Worm (Caenorhabditis elegans) whole organism, L3 larva: ENCODE measurements around the gene aakg-5.

Source experiments
- R02D3.7 ChIP-seq: fragments of 150-350 bp; optimal IDR thresholded peaks from 2 replicates; lab custom pipeline; 2014; ENCODE audit warnings: missing biosample characterization, missing genetic modification characterization
- ZK546.5 ChIP-seq: sonication (generic microtip); optimal IDR thresholded peaks from 2 replicates; lab custom pipeline; 2017; ENCODE audit warnings: missing biosample characterization, missing genetic modification characterization
- aly-2 ChIP-seq: fragments of 150-350 bp; optimal IDR thresholded peaks from 2 replicates; lab custom pipeline; 2014; ENCODE audit warnings: missing biosample characterization, missing genetic modification characterization
- ama-1 ChIP-seq: fragments of 150-350 bp; optimal IDR thresholded peaks from 2 replicates; lab custom pipeline; 2018
- ceh-16 ChIP-seq: sonication (generic microtip); optimal IDR thresholded peaks from 2 replicates; lab custom pipeline; 2017; ENCODE audit warnings: missing biosample characterization, missing genetic modification characterization
- ceh-28 ChIP-seq: fragments of 150-350 bp; optimal IDR thresholded peaks from 2 replicates; lab custom pipeline; 2014; ENCODE audit warnings: missing biosample characterization, missing genetic modification reagents, missing genetic modification characterization
- ceh-82 ChIP-seq: fragments of 150-350 bp; optimal IDR thresholded peaks from 2 replicates; lab custom pipeline; 2014; ENCODE audit warnings: missing biosample characterization, missing genetic modification characterization
- daf-12 ChIP-seq: fragments of 150-350 bp; optimal IDR thresholded peaks from 2 replicates; lab custom pipeline; 2014; ENCODE audit warnings: missing biosample characterization, missing genetic modification reagents, missing genetic modification characterization
- egl-27 ChIP-seq: sonication (generic microtip); optimal IDR thresholded peaks from 4 replicates; lab custom pipeline; 2017; ENCODE audit warnings: missing biosample characterization, missing genetic modification reagents, missing genetic modification characterization
- egl-5 ChIP-seq: fragments of 150-350 bp; optimal IDR thresholded peaks from 2 replicates; lab custom pipeline; 2017; ENCODE audit warnings: missing biosample characterization, missing genetic modification reagents, missing genetic modification characterization, inconsistent platforms
- elt-1 ChIP-seq: fragments of 150-350 bp; optimal IDR thresholded peaks from 2 replicates; lab custom pipeline; 2014; ENCODE audit warnings: missing biosample characterization, missing genetic modification characterization
- elt-2 ChIP-seq: sonication (generic microtip); optimal IDR thresholded peaks from 2 replicates; lab custom pipeline; 2016; ENCODE audit warnings: missing genetic modification reagents, mild to moderate bottlenecking, missing genetic modification characterization, missing compliant biosample characterization
- elt-3 ChIP-seq, 3 experiments: fragments of 150-350 bp in 1 of 3; sonication (generic microtip) in 2 of 3; optimal IDR thresholded peaks; 2 replicates in 2 of 3; 4 replicates in 1 of 3; lab custom pipeline; 2014 to 2017; ENCODE audit warnings: missing biosample characterization in 3 of 3, missing genetic modification characterization in 3 of 3
- eor-1 ChIP-seq, 2 experiments: fragments of 150-350 bp; optimal IDR thresholded peaks; 2 replicates each; lab custom pipeline; 2014 to 2018; ENCODE audit warnings: missing biosample characterization in 2 of 2, missing genetic modification characterization in 2 of 2
- fkh-10 ChIP-seq: sonication (generic microtip); optimal IDR thresholded peaks from 2 replicates; lab custom pipeline; 2017; ENCODE audit warnings: missing biosample characterization, missing genetic modification reagents, missing genetic modification characterization
- fkh-2 ChIP-seq: fragments of 150-350 bp; optimal IDR thresholded peaks from 2 replicates; lab custom pipeline; 2014; ENCODE audit warnings: missing biosample characterization, missing genetic modification reagents, missing genetic modification characterization
- fos-1 ChIP-seq: fragments of 150-350 bp; optimal IDR thresholded peaks from 2 replicates; lab custom pipeline; 2014; ENCODE audit warnings: missing biosample characterization, missing genetic modification characterization
- hmg-11 ChIP-seq: sonication (generic microtip); optimal IDR thresholded peaks from 2 replicates; lab custom pipeline; 2016; ENCODE audit warnings: missing genetic modification characterization, missing compliant biosample characterization
- jun-1 ChIP-seq: fragments of 150-350 bp; optimal IDR thresholded peaks from 2 replicates; lab custom pipeline; 2014; ENCODE audit warnings: missing biosample characterization, missing genetic modification reagents, missing genetic modification characterization
- lin-15B ChIP-seq: fragments of 150-350 bp; optimal IDR thresholded peaks from 2 replicates; lab custom pipeline; 2014; ENCODE audit warnings: missing biosample characterization, missing genetic modification characterization
- lin-39 ChIP-seq: fragments of 150-350 bp; optimal IDR thresholded peaks from 2 replicates; lab custom pipeline; 2018; ENCODE audit warnings: missing biosample characterization, missing genetic modification reagents, missing genetic modification characterization
- lsy-12 ChIP-seq: sonication (generic microtip); optimal IDR thresholded peaks from 2 replicates; lab custom pipeline; 2016; ENCODE audit warnings: mild to moderate bottlenecking, missing genetic modification characterization, missing compliant biosample characterization
- mdl-1 ChIP-seq: fragments of 150-350 bp; optimal IDR thresholded peaks from 2 replicates; lab custom pipeline; 2014; ENCODE audit warnings: missing biosample characterization, missing genetic modification characterization
- mml-1 ChIP-seq: fragments of 150-350 bp; sonication (generic microtip); optimal IDR thresholded peaks from 3 replicates; lab custom pipeline; 2014; ENCODE audit warnings: missing biosample characterization, missing genetic modification characterization
- nfya-1 ChIP-seq: sonication (generic microtip); optimal IDR thresholded peaks from 2 replicates; lab custom pipeline; 2017; ENCODE audit warnings: missing genetic modification characterization, mild to moderate bottlenecking, missing compliant biosample characterization, antibody characterized with exemption, moderate library complexity; ENCODE audit not compliant: insufficient read depth
- nhr-11 ChIP-seq: fragments of 150-350 bp; optimal IDR thresholded peaks from 2 replicates; lab custom pipeline; 2014; ENCODE audit warnings: missing biosample characterization, missing genetic modification characterization
- nhr-12 ChIP-seq: fragments of 150-350 bp; optimal IDR thresholded peaks from 2 replicates; lab custom pipeline; 2014; ENCODE audit warnings: missing biosample characterization, missing genetic modification characterization
- nhr-23 ChIP-seq: fragments of 150-350 bp; optimal IDR thresholded peaks from 2 replicates; lab custom pipeline; 2014; ENCODE audit warnings: missing biosample characterization, missing genetic modification reagents, missing genetic modification characterization
- nhr-237 ChIP-seq: fragments of 150-350 bp; optimal IDR thresholded peaks from 2 replicates; lab custom pipeline; 2014; ENCODE audit warnings: missing biosample characterization, missing genetic modification characterization
- nhr-25 ChIP-seq: sonication (generic microtip); optimal IDR thresholded peaks from 2 replicates; lab custom pipeline; 2017; ENCODE audit warnings: missing biosample characterization, missing genetic modification characterization
- nhr-28 ChIP-seq: fragments of 150-350 bp; optimal IDR thresholded peaks from 2 replicates; lab custom pipeline; 2014; ENCODE audit warnings: missing biosample characterization, missing genetic modification characterization
- nhr-43 ChIP-seq: sonication (generic microtip); optimal IDR thresholded peaks from 2 replicates; lab custom pipeline; 2016; ENCODE audit warnings: mild to moderate bottlenecking, missing genetic modification characterization, missing compliant biosample characterization; ENCODE audit not compliant: poor library complexity, severe bottlenecking
- nhr-67 ChIP-seq: fragments of 150-350 bp; optimal IDR thresholded peaks from 2 replicates; lab custom pipeline; 2014; ENCODE audit warnings: missing biosample characterization, missing genetic modification characterization
- nhr-76 ChIP-seq: fragments of 150-350 bp; sonication (generic microtip); optimal IDR thresholded peaks from 5 replicates; lab custom pipeline; 2014; ENCODE audit warnings: missing biosample characterization, missing genetic modification characterization
- nhr-77 ChIP-seq: fragments of 150-350 bp; optimal IDR thresholded peaks from 2 replicates; lab custom pipeline; 2014; ENCODE audit warnings: missing biosample characterization, missing genetic modification characterization
- pha-4 ChIP-seq: fragments of 150-350 bp; optimal IDR thresholded peaks from 2 replicates; lab custom pipeline; 2014; ENCODE audit warnings: missing biosample characterization, missing genetic modification reagents, missing genetic modification characterization
- pqm-1 ChIP-seq: fragments of 150-350 bp; optimal IDR thresholded peaks from 2 replicates; lab custom pipeline; 2017; ENCODE audit warnings: missing biosample characterization, missing genetic modification characterization, inconsistent platforms
- sea-2 ChIP-seq: fragments of 150-350 bp; sonication (generic microtip); optimal IDR thresholded peaks from 4 replicates; lab custom pipeline; 2014; ENCODE audit warnings: missing biosample characterization, missing genetic modification reagents, missing genetic modification characterization
- skn-1 ChIP-seq: fragments of 150-350 bp; optimal IDR thresholded peaks from 2 replicates; lab custom pipeline; 2014; ENCODE audit warnings: missing biosample characterization, missing genetic modification characterization
- snpc-4 ChIP-seq: fragments of 150-350 bp; optimal IDR thresholded peaks from 2 replicates; lab custom pipeline; 2014; ENCODE audit warnings: missing biosample characterization, missing genetic modification characterization
- tbx-2 ChIP-seq: sonication (generic microtip); optimal IDR thresholded peaks from 2 replicates; lab custom pipeline; 2016; ENCODE audit warnings: mild to moderate bottlenecking, missing genetic modification characterization, missing compliant biosample characterization
- unc-39 ChIP-seq: sonication (generic microtip); optimal IDR thresholded peaks from 4 replicates; lab custom pipeline; 2017; ENCODE audit warnings: missing biosample characterization, missing genetic modification characterization
- unc-62 ChIP-seq: fragments of 150-350 bp; sonication (generic microtip); optimal IDR thresholded peaks from 4 replicates; lab custom pipeline; 2014; ENCODE audit warnings: missing biosample characterization, missing genetic modification reagents, missing genetic modification characterization
- zag-1 ChIP-seq: fragments of 150-350 bp; optimal IDR thresholded peaks from 2 replicates; lab custom pipeline; 2014; ENCODE audit warnings: missing biosample characterization, missing genetic modification characterization
- ztf-11 ChIP-seq: fragments of 150-350 bp; optimal IDR thresholded peaks from 2 replicates; lab custom pipeline; 2014; ENCODE audit warnings: missing biosample characterization, missing genetic modification characterization
- ztf-4 ChIP-seq: fragments of 150-350 bp; optimal IDR thresholded peaks from 2 replicates; lab custom pipeline; 2014; ENCODE audit warnings: missing biosample characterization, missing genetic modification characterization

Gene aakg-5

DNA sequence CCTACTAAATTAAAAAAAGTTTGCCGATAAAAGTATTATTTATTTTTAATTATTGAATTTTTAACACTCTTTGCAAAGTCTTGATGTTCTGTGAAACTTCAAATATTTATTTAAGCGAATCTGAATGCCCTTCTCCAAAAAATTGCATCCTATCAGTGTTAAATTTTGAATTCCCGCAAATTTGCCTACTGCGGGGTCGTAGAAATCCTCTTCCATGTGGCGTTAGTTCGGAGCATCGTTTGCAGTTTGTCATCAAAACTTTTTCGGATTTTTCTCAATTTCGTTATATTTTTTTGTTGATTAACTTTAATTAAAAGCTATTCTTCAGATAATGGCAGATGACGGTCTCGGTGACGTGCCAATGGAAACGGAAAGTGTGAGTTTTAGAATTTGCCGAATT lies 34.5 kb downstream of the aakg-5 start, which contains the start of gene ufd-3 (continued):
- TF ChIP-seq ama-1 (lab: Kevin White, UChicago) = peak; percentile 33
- TF ChIP-seq nhr-67 = no peak
- peak; percentile 29 for TF ChIP-seq elt-2 (tag; lab: Kevin White, UChicago)
- no peak for TF ChIP-seq nhr-28 (tag; lab: Kevin White, UChicago)
- TF ChIP-seq fkh-10 (GFP tag; lab: Kevin White, UChicago) = no peak
- TF ChIP-seq ceh-16 = no peak
- peak; percentile 42 for TF ChIP-seq pqm-1 (tag; lab: Kevin White, UChicago)
- no peak for TF ChIP-seq elt-1 (tag; lab: Kevin White, UChicago)
- no peak for TF ChIP-seq nhr-77 (tag; lab: Kevin White, UChicago)
- no peak for TF ChIP-seq fkh-2 (tag; lab: Kevin White, UChicago)
- TF ChIP-seq pha-4 (tag; lab: Kevin White, UChicago) = peak; percentile 96
- no peak for TF ChIP-seq nhr-237 (tag; lab: Kevin White, UChicago)
- no peak for TF ChIP-seq ztf-4 (tag; lab: Kevin White, UChicago)
- TF ChIP-seq fos-1 (tag; lab: Kevin White, UChicago) = no peak
- TF ChIP-seq lin-15B (tag; lab: Kevin White, UChicago) = peak; percentile 94
- peak; percentile 7 for TF ChIP-seq egl-27 (tag; lab: Kevin White, UChicago)
- TF ChIP-seq unc-39 = no peak
- TF ChIP-seq lsy-12 (tag; lab: Kevin White, UChicago) = peak; percentile 39
- TF ChIP-seq ZK546.5 = no peak
- no peak for TF ChIP-seq eor-1 (tag; optimal IDR thresholded peaks at IDR 0.05; lab: Kevin White, UChicago)
- peak; percentile 90 for TF ChIP-seq nhr-43 (tag; lab: Kevin White, UChicago)
- peak; percentile 65 for TF ChIP-seq R02D3.7 (tag; lab: Kevin White, UChicago)
- peak; percentile 14 for TF ChIP-seq tbx-2 (tag; lab: Kevin White, UChicago)

DNA sequence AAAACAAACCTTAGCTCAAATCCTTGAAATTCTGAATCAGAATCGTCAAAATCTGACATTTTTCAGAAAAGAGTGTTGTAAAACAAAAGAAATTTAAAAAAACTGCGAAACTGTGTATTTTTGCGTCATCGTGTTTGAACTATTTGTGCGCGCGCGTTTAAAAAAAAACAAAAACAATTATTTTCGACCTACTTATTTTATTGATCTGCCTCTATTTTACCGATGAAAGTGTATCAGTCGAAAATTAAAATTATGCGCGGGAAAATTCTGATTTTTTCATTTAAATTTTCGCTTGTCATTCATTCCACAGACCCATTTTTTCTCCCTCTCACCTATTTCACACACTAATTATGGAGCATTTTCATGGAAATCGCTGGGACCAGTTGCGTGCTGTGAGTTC lies 36.0 kb downstream of the aakg-5 start, which contains the start of the genes C05C10.7 and C05C10.5:
Gene C05C10.7 (minus strand): TSS at position 95 of the 400 bp plus-strand sequence.
Gene C05C10.5 (plus strand): TSS at position 164 of the 400 bp plus-strand sequence.
- no peak for TF ChIP-seq jun-1 (tag; lab: Kevin White, UChicago)

DNA sequence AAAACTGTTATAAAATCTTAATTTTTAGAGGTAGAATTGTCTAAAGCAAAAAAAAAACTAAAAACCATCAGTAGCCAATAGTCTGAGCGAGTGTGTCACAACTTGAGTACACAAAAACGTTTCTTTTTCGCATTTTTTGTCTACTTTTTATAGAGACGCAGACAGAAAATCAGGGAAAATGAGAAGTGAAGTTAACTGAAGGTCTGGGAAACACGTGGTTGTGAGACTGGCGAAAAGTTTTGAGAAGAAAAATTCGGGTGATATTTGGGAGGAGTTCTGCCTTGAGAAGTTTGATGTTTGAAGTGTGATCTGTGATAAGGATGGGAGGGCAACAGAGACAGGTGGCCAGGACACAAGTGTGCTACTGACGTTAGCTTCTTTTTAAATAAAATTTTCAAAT lies 37.3 kb downstream of the aakg-5 start:
- TF ChIP-seq aly-2 (tag; lab: Kevin White, UChicago) = no peak
- no peak for TF ChIP-seq ZK546.5
- TF ChIP-seq mml-1 = no peak
- no peak for TF ChIP-seq zag-1 (tag; lab: Kevin White, UChicago)
- peak; percentile 92 for TF ChIP-seq ama-1 (lab: Kevin White, UChicago)
- peak; percentile 21 for TF ChIP-seq tbx-2 (tag; lab: Kevin White, UChicago)
- TF ChIP-seq eor-1 (tag; optimal IDR thresholded peaks at IDR 0.05; lab: Kevin White, UChicago) = no peak
- no peak for TF ChIP-seq ztf-4 (tag; lab: Kevin White, UChicago)
- no peak for TF ChIP-seq nhr-67
- peak; percentile 58 for TF ChIP-seq egl-27 (tag; lab: Kevin White, UChicago)
- TF ChIP-seq nhr-12 (tag; lab: Kevin White, UChicago) = no peak
- TF ChIP-seq ceh-16 = no peak
- TF ChIP-seq nhr-23 (tag; lab: Kevin White, UChicago) = peak; percentile 86
- TF ChIP-seq daf-12 = no peak
- TF ChIP-seq nhr-25 (tag; lab: Kevin White, UChicago) = peak; percentile 79
- TF ChIP-seq nhr-43 (tag; lab: Kevin White, UChicago) = peak; percentile 80
- TF ChIP-seq ztf-11 = no peak
- no peak for TF ChIP-seq elt-1 (tag; lab: Kevin White, UChicago)
- no peak for TF ChIP-seq elt-3 (tag; optimal IDR thresholded peaks at IDR 0.05; lab: Kevin White, UChicago)
- TF ChIP-seq jun-1 (tag; lab: Kevin White, UChicago) = peak; percentile 52
- peak; percentile 60 for TF ChIP-seq lin-15B (tag; lab: Kevin White, UChicago)
- no peak for TF ChIP-seq nhr-77 (tag; lab: Kevin White, UChicago)
- TF ChIP-seq fos-1 (tag; lab: Kevin White, UChicago) = no peak
- peak; percentile 61 for TF ChIP-seq pqm-1 (tag; lab: Kevin White, UChicago)
- no peak for TF ChIP-seq sea-2 (GFP tag; lab: Kevin White, UChicago)
- no peak for TF ChIP-seq unc-62 (GFP tag; lab: Kevin White, UChicago)
- TF ChIP-seq snpc-4 (tag; lab: Kevin White, UChicago) = no peak
- TF ChIP-seq fkh-2 (tag; lab: Kevin White, UChicago) = no peak
- peak; percentile 75 for TF ChIP-seq nfya-1 (tag; lab: Kevin White, UChicago)
- peak; percentile 94 for TF ChIP-seq nhr-11
- TF ChIP-seq nhr-237 (tag; lab: Kevin White, UChicago) = no peak
- TF ChIP-seq lin-39 (tag; lab: Kevin White, UChicago) = peak; percentile 2
- peak; percentile 33 for TF ChIP-seq R02D3.7 (tag; lab: Kevin White, UChicago)
- TF ChIP-seq fkh-10 (GFP tag; lab: Kevin White, UChicago) = no peak
- TF ChIP-seq egl-5 (tag; lab: Kevin White, UChicago) = peak; percentile 16
- TF ChIP-seq unc-39 = no peak
- TF ChIP-seq mdl-1 (tag; lab: Kevin White, UChicago) = peak; percentile 65
- TF ChIP-seq pha-4 (tag; lab: Kevin White, UChicago) = peak; percentile 94
- TF ChIP-seq lsy-12 (tag; lab: Kevin White, UChicago) = peak; percentile 45
- TF ChIP-seq nhr-76 = peak; percentile 48
- peak; percentile 39 for TF ChIP-seq ceh-28 (tag; lab: Kevin White, UChicago)
- TF ChIP-seq hmg-11 (tag; lab: Kevin White, UChicago) = peak; percentile 33
- TF ChIP-seq elt-2 (tag; lab: Kevin White, UChicago) = peak; percentile 75
- no peak for TF ChIP-seq skn-1 (tag; lab: Kevin White, UChicago)
- TF ChIP-seq ceh-82 (tag; lab: Kevin White, UChicago) = no peak
